Worm (Caenorhabditis elegans): ENCODE measurements around the gene slc-17.9.
A peak's percentile ranks its signal among the peaks of the same experiment; 100 is the strongest.

slc-17.9 gene

DNA sequence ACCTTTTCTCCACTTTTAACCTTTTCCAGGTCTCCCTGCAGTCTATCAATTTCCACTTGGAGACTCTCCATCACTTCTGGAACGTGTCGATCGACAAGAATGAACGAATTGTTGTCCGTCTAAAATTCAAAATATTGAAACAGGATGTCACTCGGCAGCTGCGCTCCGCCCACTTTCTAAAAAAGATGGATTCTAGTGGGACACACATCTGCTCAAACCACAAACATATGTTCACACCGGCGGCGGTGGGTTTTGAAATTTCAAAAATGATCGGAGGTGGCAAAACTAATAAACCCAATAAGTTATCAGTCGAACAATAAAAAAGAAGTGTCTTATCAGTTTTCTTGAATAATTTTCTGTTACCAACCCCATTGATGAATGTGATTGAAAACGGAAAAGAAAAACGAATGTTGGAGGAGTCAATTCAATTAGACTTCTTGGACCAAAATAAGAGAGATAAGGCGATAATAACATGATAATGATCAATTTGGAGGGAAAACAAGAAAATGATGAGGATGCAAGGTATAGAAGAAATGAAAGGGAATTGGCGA, 17.7 kb upstream of the slc-17.9 start:
- no peak for TF ChIP-seq ceh-16 (tag; optimal IDR thresholded peaks at IDR 0.05)
- peak; percentile 51 for TF ChIP-seq fos-1 (tag; optimal IDR thresholded peaks at IDR 0.05)

ce11 chrX:9777481-9777880, 12.8 kb upstream of the slc-17.9 start, which contains the start of gene T09B9.5:
T09B9.5 (plus strand) TSS chrX:9777781.
- TF ChIP-seq nhr-21 (tag; optimal IDR thresholded peaks at IDR 0.05), result no peak

DNA sequence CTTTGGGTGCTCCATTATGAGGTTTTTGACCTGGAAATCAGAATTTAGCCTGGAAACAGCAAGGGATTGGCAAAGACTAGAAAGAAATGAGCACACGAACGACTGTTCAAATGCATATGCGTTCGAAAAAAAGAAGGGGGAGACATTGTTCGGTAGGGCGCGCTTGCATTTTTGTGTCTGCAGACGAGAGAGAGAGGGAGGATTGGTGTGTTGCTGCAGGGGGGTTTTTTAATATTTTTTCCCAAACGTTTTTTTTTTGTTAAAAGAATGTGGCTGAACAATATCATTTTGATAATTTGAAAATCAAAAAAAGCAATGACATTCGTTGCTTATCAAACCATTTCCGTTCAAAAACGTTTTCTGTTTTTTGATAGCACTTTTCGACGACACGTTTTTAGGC, 9.6 kb upstream of the slc-17.9 start, which contains the start of gene T09B9.4:
Gene T09B9.4, minus strand, starts transcription at position 30 of the 400 bp plus-strand sequence.
- TF ChIP-seq C34F6.9 (tag; optimal IDR thresholded peaks at IDR 0.05) (peak; percentile 66), mdl-1 (tag; optimal IDR thresholded peaks at IDR 0.05) (no peak), lin-11 (tag; optimal IDR thresholded peaks at IDR 0.05) (no peak), sma-9 (GFP tag; optimal IDR thresholded peaks at IDR 0.05) (no peak), sma-9 (tag; optimal IDR thresholded peaks at IDR 0.05) (no peak), zag-1 (tag; optimal IDR thresholded peaks at IDR 0.05) (peak; percentile 16), blmp-1 (tag; optimal IDR thresholded peaks at IDR 0.05; ENCODE audit: insufficient read depth) (no peak), unc-55 (GFP tag; optimal IDR thresholded peaks at IDR 0.05) (no peak), fos-1 (tag; optimal IDR thresholded peaks at IDR 0.05) (peak; percentile 40), ztf-1 (GFP tag; conservative IDR thresholded peaks at IDR 0.05) (no peak), peb-1 (tag; optimal IDR thresholded peaks at IDR 0.05) (no peak), nhr-129 (tag; optimal IDR thresholded peaks at IDR 0.05) (peak; percentile 17)

ce11 chrX:9763903-9764302, 819 bp downstream of the slc-17.9 start:
- peak; percentile 82 for TF ChIP-seq blmp-1 (tag; optimal IDR thresholded peaks at IDR 0.05; ENCODE audit: insufficient read depth)
- no peak for TF ChIP-seq ztf-11 (tag; optimal IDR thresholded peaks at IDR 0.05)

DNA sequence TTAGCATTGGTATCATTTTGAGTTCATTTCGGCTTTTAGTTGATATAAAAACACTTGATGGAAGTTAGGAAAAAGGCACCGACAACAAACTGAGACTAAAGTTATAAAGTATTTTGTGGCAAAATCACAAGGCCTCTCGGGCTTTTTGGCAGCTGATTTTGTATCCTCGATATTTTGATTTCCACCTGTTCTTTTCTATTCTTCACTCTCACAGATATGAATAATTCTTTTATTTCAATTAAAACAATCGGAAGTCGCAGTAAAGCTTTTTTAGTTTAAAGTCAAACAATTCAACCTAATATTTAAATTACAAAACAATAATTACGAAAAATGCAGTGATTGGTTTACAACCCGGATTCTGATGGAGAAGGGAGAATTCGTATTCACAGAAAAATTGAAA, 3.5 kb downstream of the slc-17.9 start, which contains the start of gene T09B9.3:
Gene T09B9.3, minus strand, starts transcription at position 101 of the 400 bp plus-strand sequence.
- no peak for TF ChIP-seq nhr-237 (tag; optimal IDR thresholded peaks at IDR 0.05)
- TF ChIP-seq R02D3.7 (tag; optimal IDR thresholded peaks at IDR 0.05), result no peak
- TF ChIP-seq mbf-1 (tag; optimal IDR thresholded peaks at IDR 0.05), result no peak
- no peak for TF ChIP-seq alr-1 (tag; optimal IDR thresholded peaks at IDR 0.05)
- no peak for TF ChIP-seq sem-4 (tag; optimal IDR thresholded peaks at IDR 0.05)
- no peak for TF ChIP-seq mdl-1 (tag; optimal IDR thresholded peaks at IDR 0.05)
- no peak for TF ChIP-seq ZK546.5 (tag; optimal IDR thresholded peaks at IDR 0.05)
- TF ChIP-seq nhr-11 (tag; optimal IDR thresholded peaks at IDR 0.05), result no peak
- no peak for TF ChIP-seq nhr-12 (tag; optimal IDR thresholded peaks at IDR 0.05)
- TF ChIP-seq nhr-23 (tag; optimal IDR thresholded peaks at IDR 0.05), result no peak
- no peak for TF ChIP-seq C34F6.9 (tag; optimal IDR thresholded peaks at IDR 0.05)
- no peak for TF ChIP-seq nhr-6 (tag; optimal IDR thresholded peaks at IDR 0.05)
- no peak for TF ChIP-seq ceh-16 (tag; optimal IDR thresholded peaks at IDR 0.05)
- no peak for TF ChIP-seq lin-39 (tag; optimal IDR thresholded peaks at IDR 0.05)
- TF ChIP-seq Y55F3AM.14 (GFP tag; optimal IDR thresholded peaks at IDR 0.05), result no peak
- no peak for TF ChIP-seq mab-5 (tag; optimal IDR thresholded peaks at IDR 0.05)
- no peak for TF ChIP-seq lin-13 (GFP tag; optimal IDR thresholded peaks at IDR 0.05)

ce11 chrX:9756971-9757370, 7.8 kb downstream of the slc-17.9 start, which contains the start of gene T09B9.1:
T09B9.1 (plus strand) TSS chrX:9757271.
- TF ChIP-seq C34F6.9 (tag; optimal IDR thresholded peaks at IDR 0.05) (no peak), skn-1 (tag; optimal IDR thresholded peaks at IDR 0.05) (no peak)

- TF ChIP-seq nhr-6 (tag; optimal IDR thresholded peaks at IDR 0.05), result no peak
- TF ChIP-seq C34F6.9 (tag; optimal IDR thresholded peaks at IDR 0.05), result no peak
- TF ChIP-seq sem-4 (tag; optimal IDR thresholded peaks at IDR 0.05), result no peak
These were observed 10.2 kb downstream of the slc-17.9 start for ce11 chrX:9754537-9754936.
